Worm (Caenorhabditis elegans) whole organism, late embryonic: Measurements from ENCODE around the gene C34C12.9.
A peak's percentile ranks its signal among the peaks of the same experiment; 100 is the strongest.

ENCODE experiments used
- C08G9.2 ChIP-seq: sonication (generic microtip); optimal IDR thresholded peaks from 2 replicates; lab custom pipeline; 2016; ENCODE audit warnings: mild to moderate bottlenecking, missing genetic modification characterization, moderate library complexity, missing compliant biosample characterization
- C38D4.7 ChIP-seq: fragments of 200-800 bp; sonication (Bioruptor generic); optimal IDR thresholded peaks from 2 replicates; lab custom pipeline; 2018; ENCODE audit warnings: mild to moderate bottlenecking, missing genetic modification characterization, moderate library complexity, missing compliant biosample characterization
- K02D7.2 ChIP-seq: sonication (generic microtip); optimal IDR thresholded peaks from 2 replicates; lab custom pipeline; 2017; ENCODE audit warnings: mild to moderate bottlenecking, missing genetic modification characterization, missing compliant biosample characterization
- K09A11.1 ChIP-seq: sonication (generic microtip); optimal IDR thresholded peaks from 2 replicates; lab custom pipeline; 2017; ENCODE audit warnings: antibody characterized with exemption, mild to moderate bottlenecking, missing genetic modification characterization, missing compliant biosample characterization; ENCODE audit not compliant: insufficient read depth
- T23F11.4 ChIP-seq: fragments of 200-800 bp; sonication (Bioruptor generic); optimal IDR thresholded peaks from 2 replicates; lab custom pipeline; 2018; ENCODE audit warnings: mild to moderate bottlenecking, missing genetic modification characterization, missing compliant biosample characterization
- Y22D7AL.16 ChIP-seq: sonication (generic microtip); optimal IDR thresholded peaks from 2 replicates; lab custom pipeline; 2016; ENCODE audit warnings: missing genetic modification characterization, missing compliant biosample characterization
- ahr-1 ChIP-seq: sonication (generic microtip); optimal IDR thresholded peaks from 2 replicates; lab custom pipeline; 2016; ENCODE audit warnings: missing genetic modification characterization, missing compliant biosample characterization
- ama-1 ChIP-seq: fragments of 150-350 bp; optimal IDR thresholded peaks from 2 replicates; lab custom pipeline; 2014
- ceh-18 ChIP-seq: sonication (generic microtip); optimal IDR thresholded peaks from 2 replicates; lab custom pipeline; 2016; ENCODE audit warnings: missing genetic modification characterization, missing compliant biosample characterization
- ceh-19 ChIP-seq: fragments of 200-800 bp; sonication (Bioruptor generic); optimal IDR thresholded peaks from 2 replicates; lab custom pipeline; 2018; ENCODE audit warnings: mild to moderate bottlenecking, missing genetic modification characterization, missing compliant biosample characterization
- ceh-2 ChIP-seq: sonication (generic microtip); optimal IDR thresholded peaks from 2 replicates; lab custom pipeline; 2016; ENCODE audit warnings: missing genotype, missing genetic modification characterization, missing compliant biosample characterization
- ceh-30 ChIP-seq: fragments of 150-350 bp; optimal IDR thresholded peaks from 2 replicates; lab custom pipeline; 2014; ENCODE audit warnings: missing biosample characterization, missing genetic modification characterization
- ceh-31 ChIP-seq: sonication (generic microtip); optimal IDR thresholded peaks from 2 replicates; lab custom pipeline; 2016; ENCODE audit warnings: missing genetic modification characterization, missing compliant biosample characterization
- ceh-45 ChIP-seq: fragments of 200-800 bp; sonication (Bioruptor generic); IDR thresholded peaks from 2 replicates; pipeline ENCODE4 v1.3.6; 2022; ENCODE audit warnings: missing genetic modification reagents, missing genetic modification characterization, missing compliant biosample characterization
- che-1 ChIP-seq: sonication (generic microtip); optimal IDR thresholded peaks from 2 replicates; lab custom pipeline; 2016; ENCODE audit warnings: mild to moderate bottlenecking, missing genetic modification characterization, missing compliant biosample characterization
- dmd-4 ChIP-seq: sonication (generic microtip); optimal IDR thresholded peaks from 2 replicates; lab custom pipeline; 2016; ENCODE audit warnings: borderline replicate concordance, missing genetic modification characterization, missing compliant biosample characterization
- elt-2 ChIP-seq: sonication (generic microtip); optimal IDR thresholded peaks from 2 replicates; lab custom pipeline; 2016; ENCODE audit warnings: missing genetic modification reagents, missing genetic modification characterization, missing compliant biosample characterization
- ets-4 ChIP-seq: sonication (generic microtip); optimal IDR thresholded peaks from 2 replicates; lab custom pipeline; 2016; ENCODE audit warnings: missing genetic modification characterization, missing compliant biosample characterization
- hlh-13 ChIP-seq: fragments of 200-800 bp; sonication (Bioruptor generic); optimal IDR thresholded peaks from 2 replicates; lab custom pipeline; 2018; ENCODE audit warnings: mild to moderate bottlenecking, missing genetic modification characterization, missing compliant biosample characterization
- hlh-6 ChIP-seq: sonication (generic microtip); optimal IDR thresholded peaks from 2 replicates; lab custom pipeline; 2016; ENCODE audit warnings: missing genotype, missing genetic modification characterization, missing compliant biosample characterization
- lim-6 ChIP-seq: sonication (generic microtip); optimal IDR thresholded peaks from 2 replicates; lab custom pipeline; 2016; ENCODE audit warnings: missing genetic modification characterization, missing compliant biosample characterization
- lin-11 ChIP-seq: fragments of 200-800 bp; sonication (Bioruptor generic); optimal IDR thresholded peaks from 2 replicates; lab custom pipeline; 2018; ENCODE audit warnings: mild to moderate bottlenecking, missing genetic modification characterization, missing compliant biosample characterization
- madf-2 ChIP-seq: sonication (generic microtip); optimal IDR thresholded peaks from 2 replicates; lab custom pipeline; 2017; ENCODE audit warnings: missing genetic modification characterization, missing compliant biosample characterization
- nfya-1 ChIP-seq: sonication (generic microtip); optimal IDR thresholded peaks from 2 replicates; lab custom pipeline; 2017; ENCODE audit warnings: missing genetic modification characterization, mild to moderate bottlenecking, missing compliant biosample characterization, antibody characterized with exemption, moderate library complexity
- nhr-232 ChIP-seq: sonication (generic microtip); optimal IDR thresholded peaks from 2 replicates; lab custom pipeline; 2016; ENCODE audit warnings: missing genetic modification characterization, missing compliant biosample characterization
- odd-2 ChIP-seq: sonication (generic microtip); optimal IDR thresholded peaks from 2 replicates; lab custom pipeline; 2017; ENCODE audit warnings: antibody characterized with exemption, mild to moderate bottlenecking, missing genetic modification characterization, missing compliant biosample characterization
- pat-9 ChIP-seq: fragments of 200-800 bp; sonication (Bioruptor generic); optimal IDR thresholded peaks from 2 replicates; lab custom pipeline; 2018; ENCODE audit warnings: mild to moderate bottlenecking, missing genetic modification characterization, moderate library complexity, missing compliant biosample characterization
- pha-2 ChIP-seq: sonication (generic microtip); optimal IDR thresholded peaks from 2 replicates; lab custom pipeline; 2017; ENCODE audit warnings: mild to moderate bottlenecking, missing genetic modification characterization, missing compliant biosample characterization
- pha-4 ChIP-seq: fragments of 150-350 bp; optimal IDR thresholded peaks from 2 replicates; lab custom pipeline; 2018; ENCODE audit warnings: missing biosample characterization, missing genetic modification reagents, missing genetic modification characterization
- pqm-1 ChIP-seq: sonication (generic microtip); optimal IDR thresholded peaks from 2 replicates; lab custom pipeline; 2016; ENCODE audit warnings: missing genetic modification characterization, missing compliant biosample characterization
- pros-1 ChIP-seq: fragments of 150-350 bp; optimal IDR thresholded peaks from 2 replicates; lab custom pipeline; 2014; ENCODE audit warnings: missing biosample characterization, missing genetic modification reagents, missing genetic modification characterization
- ref-2 ChIP-seq: sonication (generic microtip); optimal IDR thresholded peaks from 2 replicates; lab custom pipeline; 2016; ENCODE audit warnings: missing genetic modification characterization, missing compliant biosample characterization
- sox-2 ChIP-seq: fragments of 200-800 bp; sonication (Bioruptor generic); IDR thresholded peaks from 2 replicates; pipeline ENCODE4 v1.3.6; 2022; ENCODE audit warnings: missing genetic modification reagents, missing genetic modification characterization, missing compliant biosample characterization
- unc-3 ChIP-seq, 2 experiments: fragments of 200-800 bp in 1 of 2; sonication (Bioruptor generic) in 1 of 2; sonication (generic microtip) in 1 of 2; conservative IDR thresholded peaks in 1 of 2; optimal IDR thresholded peaks in 1 of 2; 2 replicates each; pipeline versions ENCODE4 v1.3.6 to Lab custom; 2016 to 2022; ENCODE audit warnings: missing compliant biosample characterization in 2 of 2, missing genetic modification characterization in 2 of 2, missing genetic modification reagents in 1 of 2
- unc-42 ChIP-seq: sonication (generic microtip); optimal IDR thresholded peaks from 2 replicates; lab custom pipeline; 2016; ENCODE audit warnings: missing genotype, missing genetic modification characterization, missing compliant biosample characterization
- unc-55 ChIP-seq: sonication (generic microtip); optimal IDR thresholded peaks from 2 replicates; lab custom pipeline; 2017; ENCODE audit warnings: missing biosample characterization, missing genetic modification reagents, missing genetic modification characterization
- zip-5 ChIP-seq: sonication (generic microtip); optimal IDR thresholded peaks from 2 replicates; lab custom pipeline; 2016; ENCODE audit warnings: missing genetic modification characterization, missing compliant biosample characterization
- ztf-16 ChIP-seq: sonication (generic microtip); optimal IDR thresholded peaks from 2 replicates; lab custom pipeline; 2017; ENCODE audit warnings: missing genetic modification characterization, missing compliant biosample characterization

C34C12.9 gene

DNA sequence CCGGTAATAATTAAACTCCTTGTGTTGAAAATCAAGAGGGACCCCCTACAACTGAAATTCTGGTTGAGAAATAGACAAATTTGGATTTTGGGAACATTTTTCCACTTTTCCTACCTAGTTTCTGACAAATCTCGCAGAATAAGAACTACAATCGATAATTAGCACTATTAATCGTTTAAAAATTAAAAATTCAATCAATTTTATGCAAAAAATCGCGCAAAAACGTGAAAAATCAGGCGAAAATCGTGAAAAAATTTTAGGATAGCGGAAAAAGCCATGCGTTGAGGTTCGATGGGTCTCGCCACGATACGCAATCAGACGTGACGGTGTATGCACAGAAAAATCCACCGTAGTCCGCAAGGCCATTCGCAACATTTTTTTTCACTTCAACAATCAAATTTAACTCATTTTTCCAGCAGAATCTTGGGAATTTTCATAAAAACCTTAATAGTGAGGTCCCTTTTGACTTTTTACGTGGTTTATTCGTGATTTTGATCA is 29.8 kb upstream of the C34C12.9 start, which contains the start of gene lias-1 (continued):
- TF ChIP-seq che-1: no peak
- TF ChIP-seq nhr-232 (tag; lab: Kevin White, UChicago): no peak
- TF ChIP-seq ref-2 (tag; lab: Kevin White, UChicago): no peak
- no peak for TF ChIP-seq pha-4 (tag; lab: Kevin White, UChicago)
- TF ChIP-seq dmd-4 (tag; lab: Kevin White, UChicago): no peak
- no peak for TF ChIP-seq pha-2
- peak; percentile 67 for TF ChIP-seq ceh-18 (tag; lab: Kevin White, UChicago)
- TF ChIP-seq unc-3 (GFP tag; conservative IDR thresholded peaks at IDR 0.05; lab: Robert Waterston, UW): 0 out of 2 replicates have a peak, but pooled peaks have one; percentile 10
- TF ChIP-seq unc-3 (tag; optimal IDR thresholded peaks at IDR 0.05; lab: Kevin White, UChicago): no peak
- no peak for TF ChIP-seq hlh-13
- no peak for TF ChIP-seq sox-2
- no peak for TF ChIP-seq ceh-45
- TF ChIP-seq elt-2 (tag; lab: Kevin White, UChicago): no peak
- no peak for TF ChIP-seq C08G9.2 (tag; lab: Kevin White, UChicago)
- TF ChIP-seq odd-2: no peak
- TF ChIP-seq pros-1 (tag; lab: Kevin White, UChicago): no peak
- TF ChIP-seq, all 69 proteins: peak for 22

DNA sequence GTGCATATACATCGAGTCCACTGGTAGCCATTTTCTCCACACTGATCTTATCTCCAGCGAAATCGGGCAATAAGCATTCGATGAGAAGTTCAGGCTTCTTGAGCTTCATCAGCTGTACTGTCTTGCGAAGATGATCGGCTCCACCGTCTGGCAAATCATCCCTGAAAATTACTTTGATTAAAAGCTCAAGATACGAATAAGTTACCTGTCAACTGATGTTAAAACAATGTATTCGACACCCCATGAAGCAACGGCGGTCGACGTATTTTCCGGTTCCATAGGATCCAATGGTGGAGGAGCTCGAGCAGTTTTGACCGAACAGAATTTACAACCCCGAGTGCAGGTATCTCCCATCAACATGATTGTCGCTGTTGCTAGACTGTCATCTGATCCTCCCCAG is 28.9 kb upstream of the C34C12.9 start:
- no peak for TF ChIP-seq K09A11.1
- TF ChIP-seq unc-42: no peak
- TF ChIP-seq lin-11: no peak
- no peak for TF ChIP-seq dmd-4 (tag; lab: Kevin White, UChicago)
- no peak for TF ChIP-seq ceh-31 (tag; lab: Kevin White, UChicago)
- no peak for TF ChIP-seq ceh-19
- TF ChIP-seq Y22D7AL.16: no peak
- no peak for TF ChIP-seq ahr-1 (tag; lab: Kevin White, UChicago)
- no peak for TF ChIP-seq pqm-1
- no peak for TF ChIP-seq zip-5 (tag; lab: Kevin White, UChicago)
- no peak for TF ChIP-seq ztf-16
- no peak for TF ChIP-seq madf-2
- no peak for TF ChIP-seq K02D7.2 (tag; lab: Kevin White, UChicago)
- TF ChIP-seq odd-2: no peak
- no peak for TF ChIP-seq ceh-2 (tag; lab: Kevin White, UChicago)
- TF ChIP-seq T23F11.4 (GFP tag; lab: Kevin White, UChicago): no peak
- no peak for TF ChIP-seq unc-55 (GFP tag; lab: Kevin White, UChicago)
- no peak for TF ChIP-seq ceh-18 (tag; lab: Kevin White, UChicago)
- TF ChIP-seq pha-2: no peak
- TF ChIP-seq nfya-1: no peak

DNA sequence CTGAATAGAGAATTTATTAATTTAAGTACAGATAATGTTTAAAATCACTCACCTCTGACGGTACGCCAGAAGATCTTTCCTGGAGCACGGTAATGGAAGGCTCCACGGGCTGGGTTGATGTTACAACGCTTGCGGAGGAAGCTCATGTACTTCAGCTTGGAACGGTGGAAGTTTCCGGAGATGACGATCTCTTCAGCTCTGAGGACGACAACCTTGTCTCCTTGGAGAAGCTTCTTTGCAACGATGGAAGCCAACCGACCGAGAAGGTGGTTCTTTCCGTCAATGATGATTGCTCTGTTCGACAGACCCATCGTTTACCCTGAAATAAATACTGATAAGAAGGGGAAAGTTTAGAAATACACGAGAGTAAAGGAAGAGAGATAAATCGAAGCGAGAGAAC is 28.0 kb upstream of the C34C12.9 start, which contains the start of gene rpl-16:
Gene rpl-16, minus strand, starts transcription at position 319 of the 400 bp plus-strand sequence.
- TF ChIP-seq ama-1 (lab: Kevin White, UChicago) (no peak), ceh-30 (tag; lab: Kevin White, UChicago) (no peak), C38D4.7 (GFP tag; lab: Kevin White, UChicago) (no peak), pat-9 (no peak), hlh-13 (no peak), lim-6 (tag; lab: Kevin White, UChicago) (no peak), ref-2 (tag; lab: Kevin White, UChicago) (no peak), ets-4 (no peak), elt-2 (tag; lab: Kevin White, UChicago) (no peak), T23F11.4 (GFP tag; lab: Kevin White, UChicago) (no peak), hlh-6 (tag; lab: Kevin White, UChicago) (no peak), ceh-31 (tag; lab: Kevin White, UChicago) (no peak)
- TF ChIP-seq, all 69 proteins: peak for 0
